Worm (Caenorhabditis elegans): Measurements from ENCODE around the gene Y49F6C.2.

Gene Y49F6C.2

ce11 chrII:3358834-3359233 lies 19.5 kb upstream of the Y49F6C.2 start, which contains the start of the genes lido-14 and bath-27:
Gene lido-14, plus strand, starts transcription at chrII:3359134.
Gene bath-27, plus strand, starts transcription at chrII:3359139.
- no peak for TF ChIP-seq php-3 (GFP tag; IDR thresholded peaks at IDR 0.05)
- no peak for TF ChIP-seq unc-130 (GFP tag; optimal IDR thresholded peaks at IDR 0.05)
- TF ChIP-seq ztf-7 (tag; optimal IDR thresholded peaks at IDR 0.05): no peak
- TF ChIP-seq lin-15B (tag; optimal IDR thresholded peaks at IDR 0.05): no peak
- no peak for TF ChIP-seq ceh-44 (GFP tag; IDR thresholded peaks at IDR 0.05)
- no peak for TF ChIP-seq nhr-77 (tag; optimal IDR thresholded peaks at IDR 0.05)
- TF ChIP-seq aha-1 (tag): no peak
- TF ChIP-seq zip-11 (GFP tag; IDR thresholded peaks at IDR 0.05): no peak

ce11 chrII:3367100-3367499 lies 11.3 kb upstream of the Y49F6C.2 start, which contains the start of gene Y49F6C.6:
Gene Y49F6C.6, minus strand, starts transcription at chrII:3367200.
- TF ChIP-seq snpc-1.2 (GFP tag; IDR thresholded peaks at IDR 0.05): no peak
- no peak for TF ChIP-seq Y105C5A.15 (GFP tag; IDR thresholded peaks at IDR 0.05)
- TF ChIP-seq gei-8 (GFP tag; optimal IDR thresholded peaks at IDR 0.05): no peak
- no peak for TF ChIP-seq hmg-1.1 (GFP tag; IDR thresholded peaks at IDR 0.05)
- TF ChIP-seq zfp-3 (GFP tag; conservative IDR thresholded peaks at IDR 0.05): no peak
- no peak for TF ChIP-seq ztf-7 (tag; optimal IDR thresholded peaks at IDR 0.05)
- no peak for TF ChIP-seq ceh-32 (tag; optimal IDR thresholded peaks at IDR 0.05; ENCODE audit: poor library complexity)
- no peak for TF ChIP-seq lin-1 (GFP tag; IDR thresholded peaks at IDR 0.05)
- no peak for TF ChIP-seq lim-7 (GFP tag; IDR thresholded peaks at IDR 0.05)
- no peak for TF ChIP-seq aha-1 (tag)

- TF ChIP-seq F26F4.8 (GFP tag; conservative IDR thresholded peaks at IDR 0.05): no peak
- no peak for TF ChIP-seq unc-130 (GFP tag; optimal IDR thresholded peaks at IDR 0.05)
- TF ChIP-seq aly-2 (tag; optimal IDR thresholded peaks at IDR 0.05): no peak
- TF ChIP-seq mxl-2 (GFP tag; conservative IDR thresholded peaks at IDR 0.05): no peak
- no peak for TF ChIP-seq ceh-82 (tag; optimal IDR thresholded peaks at IDR 0.05)
- TF ChIP-seq ces-1 (GFP tag; optimal IDR thresholded peaks at IDR 0.05): no peak
- no peak for TF ChIP-seq lsy-2 (tag; optimal IDR thresholded peaks at IDR 0.05)
- no peak for TF ChIP-seq ZK546.5 (tag; optimal IDR thresholded peaks at IDR 0.05)
- no peak for TF ChIP-seq ceh-20 (GFP tag; IDR thresholded peaks at IDR 0.05)
- no peak for TF ChIP-seq ceh-44 (GFP tag; IDR thresholded peaks at IDR 0.05)
- TF ChIP-seq madf-9 (GFP tag; conservative IDR thresholded peaks at IDR 0.05): no peak
- no peak for TF ChIP-seq lin-15B (tag; optimal IDR thresholded peaks at IDR 0.05)
- no peak for TF ChIP-seq duxl-1 (tag; optimal IDR thresholded peaks at IDR 0.05; ENCODE audit: poor library complexity)
- no peak for TF ChIP-seq lin-38 (GFP tag; IDR thresholded peaks at IDR 0.05)
- TF ChIP-seq hlh-11 (tag; optimal IDR thresholded peaks at IDR 0.05): no peak
Measured at ce11 chrII:3368097-3368496, 10.3 kb upstream of the Y49F6C.2 start, which contains the start of gene Y49F6C.7. Gene Y49F6C.7, minus strand, starts transcription at chrII:3368197.

- peak; percentile 97 for TF ChIP-seq duxl-1 (tag; optimal IDR thresholded peaks at IDR 0.05; ENCODE audit: poor library complexity)
- TF ChIP-seq sdz-12 (GFP tag; optimal IDR thresholded peaks at IDR 0.05): no peak
Measured at ce11 chrII:3370061-3370460, 8.3 kb upstream of the Y49F6C.2 start, which contains the start of gene Y49F6C.8. Gene Y49F6C.8, minus strand, starts transcription at chrII:3370111.

- no peak for TF ChIP-seq zag-1 (tag; optimal IDR thresholded peaks at IDR 0.05)
- no peak for TF ChIP-seq madf-9 (GFP tag; conservative IDR thresholded peaks at IDR 0.05)
- TF ChIP-seq F49E8.2 (tag; optimal IDR thresholded peaks at IDR 0.05; ENCODE audit: borderline replicate concordance): no peak
- no peak for TF ChIP-seq Y5F2A.4 (GFP tag; optimal IDR thresholded peaks at IDR 0.05)
- no peak for TF ChIP-seq skn-1 (tag; optimal IDR thresholded peaks at IDR 0.05)
- no peak for TF ChIP-seq madf-5 (GFP tag; IDR thresholded peaks at IDR 0.05)
- TF ChIP-seq lin-15B (tag; optimal IDR thresholded peaks at IDR 0.05): no peak
- TF ChIP-seq ceh-62 (tag; optimal IDR thresholded peaks at IDR 0.05): no peak
Measured at ce11 chrII:3371010-3371409, 7.4 kb upstream of the Y49F6C.2 start, which contains the start of gene bath-23. Gene bath-23, plus strand, starts transcription at chrII:3371310.

All from whole organism, L4 larva.